Worm (Caenorhabditis elegans): ENCODE results near the gene str-146.

The str-146 gene

ce11 chrV:8123384-8123783, 28.1 kb upstream of the str-146 start, which contains the start of gene D1014.5:
Gene D1014.5 (plus strand): TSS chrV:8123684.
- TF ChIP-seq R02D3.7 (tag; optimal IDR thresholded peaks at IDR 0.05) = no peak
- no peak for TF ChIP-seq unc-39 (tag; optimal IDR thresholded peaks at IDR 0.05)

ce11 chrV:8120868-8121267, 25.6 kb upstream of the str-146 start, which contains the start of gene D1014.6:
Gene D1014.6 (plus strand): TSS chrV:8121168.
- TF ChIP-seq daf-12 (tag; optimal IDR thresholded peaks at IDR 0.05) (no peak), ceh-82 (tag; optimal IDR thresholded peaks at IDR 0.05) (no peak)

- TF ChIP-seq fos-1 (tag; optimal IDR thresholded peaks at IDR 0.05) = no peak
- no peak for TF ChIP-seq ZK546.5 (tag; optimal IDR thresholded peaks at IDR 0.05)
- no peak for TF ChIP-seq mml-1 (tag; optimal IDR thresholded peaks at IDR 0.05)
- no peak for TF ChIP-seq eor-1 (tag; optimal IDR thresholded peaks at IDR 0.05)
Observed at ce11 chrV:8117964-8118363, 22.7 kb upstream of the str-146 start, which contains the start of gene D1014.7. Gene D1014.7 (plus strand): TSS chrV:8118264.

- TF ChIP-seq mml-1 (tag; optimal IDR thresholded peaks at IDR 0.05) (no peak), ceh-82 (tag; optimal IDR thresholded peaks at IDR 0.05) (no peak), nfya-1 (tag; optimal IDR thresholded peaks at IDR 0.05; ENCODE audit: insufficient read depth) (no peak), nhr-76 (tag; optimal IDR thresholded peaks at IDR 0.05) (no peak), tbx-2 (tag; optimal IDR thresholded peaks at IDR 0.05) (no peak), nhr-77 (tag; optimal IDR thresholded peaks at IDR 0.05) (no peak), zag-1 (tag; optimal IDR thresholded peaks at IDR 0.05) (no peak), jun-1 (tag; optimal IDR thresholded peaks at IDR 0.05) (no peak), eor-1 (tag; optimal IDR thresholded peaks at IDR 0.05) (no peak), hmg-11 (tag; optimal IDR thresholded peaks at IDR 0.05) (no peak), sea-2 (GFP tag; optimal IDR thresholded peaks at IDR 0.05) (no peak), nhr-11 (tag; optimal IDR thresholded peaks at IDR 0.05) (no peak), pqm-1 (tag; optimal IDR thresholded peaks at IDR 0.05) (no peak), elt-1 (tag; optimal IDR thresholded peaks at IDR 0.05) (no peak), unc-39 (tag; optimal IDR thresholded peaks at IDR 0.05) (no peak), R02D3.7 (tag; optimal IDR thresholded peaks at IDR 0.05) (no peak), pha-4 (tag; optimal IDR thresholded peaks at IDR 0.05) (no peak)
Observed at ce11 chrV:8114542-8114941, 19.3 kb upstream of the str-146 start.

- TF ChIP-seq fkh-10 (GFP tag; optimal IDR thresholded peaks at IDR 0.05) (no peak), pha-4 (tag; optimal IDR thresholded peaks at IDR 0.05) (peak; percentile 70)
Observed at ce11 chrV:8110816-8111215, 15.5 kb upstream of the str-146 start.

- no peak for TF ChIP-seq elt-2 (tag; optimal IDR thresholded peaks at IDR 0.05)
- no peak for TF ChIP-seq egl-5 (tag; optimal IDR thresholded peaks at IDR 0.05)
- TF ChIP-seq ztf-4 (tag; optimal IDR thresholded peaks at IDR 0.05) = no peak
Observed at ce11 chrV:8108670-8109069, 13.4 kb upstream of the str-146 start, which contains the start of gene myo-5. Gene myo-5 (plus strand): TSS chrV:8108970.

- TF ChIP-seq aly-2 (tag; optimal IDR thresholded peaks at IDR 0.05) = no peak
- TF ChIP-seq lin-39 (tag; optimal IDR thresholded peaks at IDR 0.05) = no peak
- no peak for TF ChIP-seq R02D3.7 (tag; optimal IDR thresholded peaks at IDR 0.05)
- TF ChIP-seq ceh-28 (tag; optimal IDR thresholded peaks at IDR 0.05) = no peak
- no peak for TF ChIP-seq jun-1 (tag; optimal IDR thresholded peaks at IDR 0.05)
- TF ChIP-seq ceh-82 (tag; optimal IDR thresholded peaks at IDR 0.05) = no peak
Observed at ce11 chrV:8104473-8104872, 9.2 kb upstream of the str-146 start, which contains the start of gene srlf-16. Gene srlf-16 (plus strand): TSS chrV:8104773.

- no peak for TF ChIP-seq ama-1 (optimal IDR thresholded peaks at IDR 0.05)
- no peak for TF ChIP-seq ztf-4 (tag; optimal IDR thresholded peaks at IDR 0.05)
- TF ChIP-seq nhr-23 (tag; optimal IDR thresholded peaks at IDR 0.05) = no peak
- no peak for TF ChIP-seq ceh-9 (tag; optimal IDR thresholded peaks at IDR 0.05)
- TF ChIP-seq fkh-2 (tag; optimal IDR thresholded peaks at IDR 0.05) = no peak
- TF ChIP-seq egl-5 (tag; optimal IDR thresholded peaks at IDR 0.05) = no peak
- TF ChIP-seq elt-2 (tag; optimal IDR thresholded peaks at IDR 0.05) = no peak
- no peak for TF ChIP-seq ceh-28 (tag; optimal IDR thresholded peaks at IDR 0.05)
- no peak for TF ChIP-seq lin-39 (tag; optimal IDR thresholded peaks at IDR 0.05)
- TF ChIP-seq nhr-237 (tag; optimal IDR thresholded peaks at IDR 0.05) = no peak
- no peak for TF ChIP-seq fkh-10 (GFP tag; optimal IDR thresholded peaks at IDR 0.05)
- no peak for TF ChIP-seq ceh-82 (tag; optimal IDR thresholded peaks at IDR 0.05)
Observed at ce11 chrV:8102960-8103359, 7.7 kb upstream of the str-146 start, which contains the start of gene str-90. Gene str-90 (plus strand): TSS chrV:8103260.

Data from whole organism, L3 larva.